Worm (Caenorhabditis elegans) whole organism, L4/young adult: Measurements from ENCODE around the gene T24H7.2.

Experiments
- W03F9.2 ChIP-seq: fragments of 150-350 bp; optimal IDR thresholded peaks from 2 replicates; lab custom pipeline; 2014; ENCODE audit warnings: missing biosample characterization, missing genetic modification characterization
- him-1 ChIP-seq: sonication (generic microtip); optimal IDR thresholded peaks from 2 replicates; lab custom pipeline; 2016; ENCODE audit warnings: missing genotype, missing genetic modification reagents, missing genetic modification characterization, missing compliant biosample characterization

DNA sequence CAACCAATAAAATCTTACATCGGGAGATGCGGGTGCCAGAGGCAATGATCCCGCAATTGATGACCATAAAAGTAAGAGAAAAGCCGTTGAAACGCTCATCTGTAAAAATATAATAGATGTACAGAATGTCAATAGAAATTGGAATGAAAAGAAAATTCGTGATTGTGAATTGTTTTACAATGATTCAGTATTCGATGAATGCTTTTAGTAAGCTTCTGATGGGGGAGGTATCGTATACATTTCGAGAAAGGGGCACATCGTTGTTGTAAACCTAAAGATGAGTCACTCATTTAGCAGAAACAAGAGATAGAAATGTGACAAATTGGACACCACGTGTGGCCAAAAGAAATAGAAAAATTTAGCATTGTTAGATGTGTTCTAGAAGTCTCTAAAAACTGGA lies 24.6 kb upstream of the T24H7.2 start, which contains the start of gene C30B5.6:
- TF ChIP-seq W03F9.2 (tag; lab: Kevin White, UChicago) (no peak), him-1 (tag; lab: Kevin White, UChicago) (no peak)
